Worm (Caenorhabditis elegans): ENCODE data around the gene srd-25.

DNA sequence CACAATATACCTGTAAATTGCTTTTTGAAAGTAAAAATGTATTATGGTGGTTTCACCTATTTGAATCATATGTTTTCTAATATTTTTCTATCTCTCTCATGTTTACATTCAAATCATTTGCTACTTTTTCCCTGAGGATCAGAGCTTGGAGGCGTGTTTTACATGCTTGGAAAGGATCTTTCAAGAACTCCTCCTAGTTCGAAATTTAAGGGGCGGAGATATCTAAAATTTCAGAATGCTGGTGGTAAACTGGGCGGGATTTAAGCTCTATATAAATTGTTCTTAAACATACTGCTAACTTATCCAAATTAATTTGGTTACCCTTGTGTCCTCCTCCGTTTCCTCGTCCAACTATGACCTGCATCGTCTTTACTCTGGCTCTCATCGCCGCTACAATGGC, 36.1 kb downstream of the srd-25 start, which contains the start of gene C12D5.5:
- TF ChIP-seq ref-1 (GFP tag; conservative IDR thresholded peaks at IDR 0.05): no peak
- no peak for TF ChIP-seq ztf-29 (GFP tag; IDR thresholded peaks at IDR 0.05)
- TF ChIP-seq T22C8.4 (GFP tag; IDR thresholded peaks at IDR 0.05): no peak
- no peak for TF ChIP-seq ztf-23 (GFP tag; IDR thresholded peaks at IDR 0.05)
- no peak for TF ChIP-seq cog-1 (tag; optimal IDR thresholded peaks at IDR 0.05)
- no peak for TF ChIP-seq flt-1 (GFP tag; IDR thresholded peaks at IDR 0.05)
- no peak for TF ChIP-seq klf-2 (GFP tag; conservative IDR thresholded peaks at IDR 0.05)
- no peak for TF ChIP-seq med-1 (GFP tag; optimal IDR thresholded peaks at IDR 0.05; ENCODE audit: insufficient read depth)

Data from whole organism, midembryonic.